Fruit fly (Drosophila melanogaster) whole organism, embryonic: ENCODE results near the gene mRpS25.
A peak's percentile ranks its signal among the peaks of the same experiment; 100 is the strongest.

Experiments
- Awh ChIP-seq: fragments of 200-800 bp; sonication (Bioruptor generic); IDR thresholded peaks from 2 replicates; pipeline ENCODE4, ENCODE4 v1.3.6; 2022; ENCODE audit warnings: missing biosample characterization, missing genetic modification characterization
- Bgb ChIP-seq: fragments of 200-800 bp; sonication (Bioruptor generic); IDR thresholded peaks from 2 replicates; pipeline ENCODE4 v1.3.6; 2022; ENCODE audit warnings: missing biosample characterization, missing genetic modification characterization; ENCODE audit not compliant: partially characterized antibody
- Blimp-1 ChIP-seq: fragments of 200-800 bp; sonication (Bioruptor generic); optimal IDR thresholded peaks from 3 replicates; lab custom pipeline; 2018; ENCODE audit warnings: missing biosample characterization, missing genetic modification characterization, mild to moderate bottlenecking, moderate library complexity, missing genetic modification reagents
- C15 ChIP-seq: fragments of 200-800 bp; sonication (Bioruptor generic); IDR thresholded peaks from 3 replicates; pipeline ENCODE4 v1.3.6; 2022; ENCODE audit warnings: missing biosample characterization, missing genetic modification characterization
- CG10321 ChIP-seq: fragments of 200-800 bp; sonication (Bioruptor generic); IDR thresholded peaks from 2 replicates; pipeline ENCODE4 v1.3.6; 2022; ENCODE audit warnings: missing biosample characterization, missing genetic modification characterization
- CG11085 ChIP-seq: fragments of 200-800 bp; sonication (Bioruptor generic); IDR thresholded peaks from 2 replicates; pipeline ENCODE4 v1.3.6; 2022; ENCODE audit warnings: missing biosample characterization, missing genetic modification characterization
- CG12769 ChIP-seq: fragments of 200-800 bp; sonication (Bioruptor generic); optimal IDR thresholded peaks from 2 replicates; lab custom pipeline; 2019; ENCODE audit warnings: missing biosample characterization, mild to moderate bottlenecking, missing genetic modification characterization, moderate library complexity
- CG15011 ChIP-seq: fragments of 200-800 bp; sonication (Bioruptor generic); optimal IDR thresholded peaks from 3 replicates; lab custom pipeline; 2018; ENCODE audit warnings: missing biosample characterization, mild to moderate bottlenecking, missing genetic modification characterization
- CG17186 ChIP-seq: fragments of 200-800 bp; sonication (Bioruptor generic); optimal IDR thresholded peaks from 3 replicates; lab custom pipeline; 2017; ENCODE audit warnings: missing biosample characterization, missing genetic modification reagents, missing genetic modification characterization
- CG31441 ChIP-seq: fragments of 200-800 bp; sonication (Bioruptor generic); IDR thresholded peaks from 2 replicates; pipeline ENCODE4 v1.3.6; 2022; ENCODE audit warnings: missing biosample characterization, missing genetic modification characterization
- CG3163 ChIP-seq: fragments of 200-800 bp; sonication (Bioruptor generic); optimal IDR thresholded peaks from 3 replicates; lab custom pipeline; 2016; ENCODE audit warnings: missing biosample characterization, missing genetic modification characterization
- CG4820 ChIP-seq: fragments of 200-800 bp; sonication (Bioruptor generic); optimal IDR thresholded peaks from 3 replicates; lab custom pipeline; 2016; ENCODE audit warnings: missing biosample characterization, missing genetic modification characterization
- CG6254 ChIP-seq: fragments of 200-800 bp; sonication (Bioruptor generic); optimal IDR thresholded peaks from 3 replicates; lab custom pipeline; 2017; ENCODE audit warnings: mild to moderate bottlenecking, missing biosample characterization, missing genetic modification reagents, missing genetic modification characterization
- CG6813 ChIP-seq: fragments of 200-800 bp; sonication (Bioruptor generic); optimal IDR thresholded peaks from 2 replicates; lab custom pipeline; 2017; ENCODE audit warnings: missing biosample characterization, missing genetic modification characterization, mild to moderate bottlenecking, moderate library complexity, missing genetic modification reagents
- CG7745 ChIP-seq: fragments of 200-800 bp; sonication (Bioruptor generic); optimal IDR thresholded peaks from 2 replicates; lab custom pipeline; 2018; ENCODE audit warnings: missing biosample characterization, mild to moderate bottlenecking, missing genetic modification characterization, moderate library complexity
- CG7839 ChIP-seq: fragments of 200-800 bp; sonication (Bioruptor generic); optimal IDR thresholded peaks from 3 replicates; lab custom pipeline; 2018; ENCODE audit warnings: missing biosample characterization, mild to moderate bottlenecking, missing genetic modification characterization, moderate library complexity
- CG8281 ChIP-seq: fragments of 200-800 bp; sonication (Bioruptor generic); optimal IDR thresholded peaks from 2 replicates; lab custom pipeline; 2018; ENCODE audit warnings: missing biosample characterization, mild to moderate bottlenecking, missing genetic modification characterization, moderate library complexity
- CG9215 ChIP-seq: fragments of 200-800 bp; sonication (Bioruptor generic); IDR thresholded peaks from 2 replicates; pipeline ENCODE4 v1.3.6; 2022; ENCODE audit warnings: missing biosample characterization, missing genetic modification characterization
- CG9437 ChIP-seq: fragments of 200-800 bp; sonication (Bioruptor generic); optimal IDR thresholded peaks from 2 replicates; lab custom pipeline; 2018; ENCODE audit warnings: missing biosample characterization, mild to moderate bottlenecking, missing genetic modification characterization
- CG9609 ChIP-seq: fragments of 200-800 bp; sonication (Bioruptor generic); optimal IDR thresholded peaks from 3 replicates; lab custom pipeline; 2016; ENCODE audit warnings: missing biosample characterization, missing genetic modification characterization
- Dip2 ChIP-seq: fragments of 200-800 bp; sonication (Bioruptor generic); IDR thresholded peaks from 2 replicates; pipeline ENCODE4 v1.3.6; 2022; ENCODE audit warnings: missing biosample characterization, missing genetic modification characterization
- Dip3 ChIP-seq: fragments of 200-800 bp; sonication (Bioruptor generic); optimal IDR thresholded peaks from 3 replicates; lab custom pipeline; 2016; ENCODE audit warnings: missing biosample characterization, missing genetic modification characterization
- Ets65A ChIP-seq: fragments of 200-800 bp; sonication (Bioruptor generic); peaks from one replicate; lab custom pipeline; 2016; ENCODE audit warnings: missing biosample characterization, missing genetic modification characterization
- HLHmδ ChIP-seq: fragments of 200-800 bp; sonication (Bioruptor generic); optimal IDR thresholded peaks from 2 replicates; lab custom pipeline; 2018; ENCODE audit warnings: missing biosample characterization, mild to moderate bottlenecking, missing genetic modification characterization, moderate library complexity
- Jarid2 ChIP-seq: fragments of 200-800 bp; sonication (Bioruptor generic); optimal IDR thresholded peaks from 3 replicates; lab custom pipeline; 2017; ENCODE audit warnings: mild to moderate bottlenecking, missing biosample characterization, missing genetic modification reagents, missing genetic modification characterization
- Myb ChIP-seq: fragments of 200-800 bp; sonication (Bioruptor generic); optimal IDR thresholded peaks from 2 replicates; lab custom pipeline; 2016; ENCODE audit warnings: missing biosample characterization, missing genetic modification characterization
- Opbp ChIP-seq: fragments of 200-800 bp; sonication (Bioruptor generic); IDR thresholded peaks from 3 replicates; pipeline ENCODE4 v1.3.6; 2022; ENCODE audit warnings: missing biosample characterization, missing genetic modification characterization; ENCODE audit not compliant: partially characterized antibody
- Rx ChIP-seq: fragments of 200-800 bp; sonication (Bioruptor generic); IDR thresholded peaks from 2 replicates; pipeline ENCODE4 v1.3.6; 2022; ENCODE audit warnings: missing biosample characterization, missing genetic modification characterization
- Side ChIP-seq: fragments of 200-800 bp; sonication (Bioruptor generic); optimal IDR thresholded peaks from 2 replicates; lab custom pipeline; 2016; ENCODE audit warnings: missing biosample characterization, missing genetic modification characterization
- Sin3A ChIP-seq: fragments of >200 bp; optimal IDR thresholded peaks from 2 replicates; lab custom pipeline; 2018
- Sry-β ChIP-seq: fragments of 200-800 bp; sonication (Bioruptor generic); optimal IDR thresholded peaks from 2 replicates; lab custom pipeline; 2018; ENCODE audit warnings: missing biosample characterization, mild to moderate bottlenecking, missing genetic modification characterization, moderate library complexity
- Stat92E ChIP-seq, 3 experiments: fragments of >200 bp in 2 of 3; fragments of 200-800 bp in 1 of 3; sonication (Bioruptor generic) in 1 of 3; optimal IDR thresholded peaks; 2 replicates each; lab custom pipeline; 2017 to 2019; ENCODE audit warnings: missing biosample characterization in 3 of 3, missing genetic modification characterization in 3 of 3, mild to moderate bottlenecking in 1 of 3, moderate library complexity in 1 of 3
- Xrp1 ChIP-seq: fragments of 200-800 bp; sonication (Bioruptor generic); IDR thresholded peaks from 2 replicates; pipeline ENCODE4 v1.3.6; 2022; ENCODE audit warnings: missing biosample characterization, missing genetic modification characterization
- bigmax ChIP-seq: fragments of 200-800 bp; sonication (Bioruptor generic); optimal IDR thresholded peaks from 2 replicates; lab custom pipeline; 2018; ENCODE audit warnings: missing biosample characterization, mild to moderate bottlenecking, missing genetic modification characterization
- cato ChIP-seq: fragments of 200-800 bp; sonication (Bioruptor generic); optimal IDR thresholded peaks from 2 replicates; lab custom pipeline; 2016; ENCODE audit warnings: missing biosample characterization, missing genetic modification characterization, borderline replicate concordance
- chn ChIP-seq: fragments of 200-800 bp; sonication (Bioruptor generic); optimal IDR thresholded peaks from 2 replicates; lab custom pipeline; 2016; ENCODE audit warnings: missing biosample characterization, missing genetic modification characterization
- corto ChIP-seq: fragments of 200-800 bp; sonication (Bioruptor generic); optimal IDR thresholded peaks from 2 replicates; lab custom pipeline; 2016; ENCODE audit warnings: missing biosample characterization, mild to moderate bottlenecking, missing genetic modification characterization, moderate library complexity
- dan ChIP-seq: fragments of 200-800 bp; sonication (Bioruptor generic); IDR thresholded peaks from 2 replicates; pipeline ENCODE4 v1.3.6; 2022; ENCODE audit warnings: missing biosample characterization, missing genetic modification characterization
- en ChIP-seq: fragments of 200-800 bp; sonication (Bioruptor generic); optimal IDR thresholded peaks from 2 replicates; lab custom pipeline; 2016; ENCODE audit warnings: missing biosample characterization, missing genetic modification characterization
- hbn ChIP-seq: fragments of 200-800 bp; sonication (Bioruptor generic); IDR thresholded peaks from 2 replicates; pipeline ENCODE4 v1.3.6; 2022; ENCODE audit warnings: missing biosample characterization, missing genetic modification characterization; ENCODE audit not compliant: partially characterized antibody
- otp ChIP-seq: fragments of 200-800 bp; sonication (Bioruptor generic); IDR thresholded peaks from 3 replicates; pipeline ENCODE4, ENCODE4 v1.3.6; 2022; ENCODE audit warnings: missing biosample characterization, missing genetic modification characterization
- pho ChIP-seq: fragments of 200-800 bp; sonication (Bioruptor generic); optimal IDR thresholded peaks from 2 replicates; lab custom pipeline; 2016; ENCODE audit warnings: missing biosample characterization, missing genetic modification characterization
- stc ChIP-seq: fragments of 200-800 bp; sonication (Bioruptor generic); IDR thresholded peaks from 2 replicates; pipeline ENCODE4 v1.3.6; 2022; ENCODE audit warnings: missing biosample characterization, missing genetic modification characterization
- tna ChIP-seq: fragments of 200-800 bp; sonication (Bioruptor generic); IDR thresholded peaks from 2 replicates; pipeline ENCODE4 v1.3.6; 2022; ENCODE audit warnings: missing biosample characterization, missing genetic modification characterization; ENCODE audit not compliant: partially characterized antibody
- unpg ChIP-seq: fragments of 200-800 bp; sonication (Bioruptor generic); optimal IDR thresholded peaks from 3 replicates; lab custom pipeline; 2018; ENCODE audit warnings: missing biosample characterization, mild to moderate bottlenecking, missing genetic modification characterization, moderate library complexity
- vnd ChIP-seq: fragments of 200-800 bp; sonication (Bioruptor generic); IDR thresholded peaks from 3 replicates; pipeline ENCODE4 v1.3.6; 2022; ENCODE audit warnings: missing biosample characterization, missing genetic modification characterization; ENCODE audit not compliant: partially characterized antibody
- z ChIP-seq: fragments of 200-800 bp; sonication (Bioruptor generic); IDR thresholded peaks from 3 replicates; pipeline ENCODE4 v1.3.6; 2022; ENCODE audit warnings: missing biosample characterization, missing genetic modification characterization
- zf30C ChIP-seq: fragments of 200-800 bp; sonication (Bioruptor generic); optimal IDR thresholded peaks from 3 replicates; lab custom pipeline; 2018; ENCODE audit warnings: missing biosample characterization, mild to moderate bottlenecking, missing genetic modification characterization

mRpS25 gene

dm6 chrX:14582784-14583699 is at the start of gene mRpS25, which contains the start of gene nmdyn-D6 (continued):
- TF ChIP-seq CG3163 (GFP tag; lab: Kevin White, UChicago) (no peak), Sry-β (no peak), Sin3A (peak; percentile 15), stc (no peak), Dip2 (GFP tag; lab: Robert Waterston, UW) (no peak), tna (GFP tag; lab: Robert Waterston, UW) (0 out of 2 replicates have a peak, but pooled peaks have one; percentile 24), vnd (GFP tag; lab: Robert Waterston, UW) (no peak; the same call in 1 of the 3 replicates), Ets65A (GFP tag; lab: Kevin White, UChicago) (peak; percentile 45), CG15011 (no peak), HLHmδ (GFP tag; lab: Kevin White, UChicago) (no peak), zf30C (no peak), Rx (GFP tag; lab: Robert Waterston, UW) (no peak), CG6813 (GFP tag; lab: Kevin White, UChicago) (no peak), CG9609 (GFP tag; lab: Kevin White, UChicago) (no peak), CG8281 (tag; lab: Kevin White, UChicago) (no peak), Stat92E (GFP tag; optimal IDR thresholded peaks at IDR 0.05; lab: Kevin White, UChicago) (peak in 1 of 3 experiments; percentile 22), unpg (GFP tag; lab: Kevin White, UChicago) (peak; percentile 11), chn (GFP tag; lab: Kevin White, UChicago) (no peak), z (no peak), Jarid2 (no peak), Dip3 (GFP tag; lab: Kevin White, UChicago) (peak; percentile 16), CG7839 (tag; lab: Kevin White, UChicago) (peak; percentile 50), otp (GFP tag; lab: Robert Waterston, UW) (no peak), Opbp (GFP tag; lab: Robert Waterston, UW) (peak; percentile 22; the same call in 1 of the 3 replicates), CG9215 (GFP tag; lab: Robert Waterston, UW) (peak; percentile 37; the same call in 1 of the 2 replicates), Bgb (GFP tag; lab: Robert Waterston, UW) (0 out of 2 replicates have a peak, but pooled peaks have one; percentile 16), dan (no peak), CG10321 (GFP tag; lab: Robert Waterston, UW) (no peak), Awh (GFP tag; lab: Robert Waterston, UW) (no peak), CG4820 (peak; percentile 22), CG11085 (GFP tag; lab: Robert Waterston, UW) (no peak), pho (peak; percentile 7), CG7745 (tag; lab: Kevin White, UChicago) (no peak), CG31441 (peak; percentile 21; the same call in 1 of the 2 replicates), hbn (peak; percentile 43), Blimp-1 (GFP tag; lab: Kevin White, UChicago) (peak; percentile 68), cato (GFP tag; lab: Kevin White, UChicago) (no peak), en (no peak), CG9437 (peak; percentile 51), Side (GFP tag; lab: Kevin White, UChicago) (no peak), corto (GFP tag; lab: Kevin White, UChicago) (no peak), Myb (GFP tag; lab: Kevin White, UChicago) (peak; percentile 22), CG6254 (GFP tag; lab: Kevin White, UChicago) (no peak), CG17186 (no peak), Xrp1 (GFP tag; lab: Robert Waterston, UW) (peak; percentile 44; the same call in 1 of the 2 replicates), C15 (GFP tag; lab: Robert Waterston, UW) (no peak), bigmax (GFP tag; lab: Kevin White, UChicago) (no peak), CG12769 (no peak)
